Worm (Caenorhabditis elegans): ENCODE measurements around the gene sir-2.1.

DNA sequence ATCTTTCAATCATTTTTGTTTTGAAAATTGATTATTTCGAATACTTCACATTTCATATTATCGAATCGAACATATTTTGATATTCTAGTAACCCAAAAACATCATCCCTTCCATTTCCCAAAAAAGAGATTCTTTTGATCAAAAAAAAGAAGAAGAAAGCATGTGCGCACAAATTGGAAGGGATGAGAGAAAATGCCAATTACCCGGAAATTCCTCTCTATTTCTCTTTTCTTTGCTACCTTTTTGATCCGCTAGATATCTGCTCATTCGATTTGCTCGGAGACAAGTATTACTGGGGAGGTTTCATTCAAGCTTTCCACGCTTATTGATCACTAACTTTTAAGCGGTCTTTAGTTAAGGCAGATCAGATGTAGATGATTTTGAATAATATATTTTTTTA lies 30.8 kb upstream of the sir-2.1 start:
- TF ChIP-seq nhr-10 (tag; optimal IDR thresholded peaks at IDR 0.05) (no peak), sdz-12 (GFP tag; optimal IDR thresholded peaks at IDR 0.05) (no peak), skn-1 (tag; optimal IDR thresholded peaks at IDR 0.05) (no peak), ZK546.5 (tag; optimal IDR thresholded peaks at IDR 0.05) (no peak), zip-2 (tag; optimal IDR thresholded peaks at IDR 0.05) (no peak), egl-27 (tag; optimal IDR thresholded peaks at IDR 0.05) (no peak)
